Worm (Caenorhabditis elegans) whole organism, L4/young adult: ENCODE results near the gene arrd-17.

Experiments
- W03F9.2 ChIP-seq: fragments of 150-350 bp; optimal IDR thresholded peaks from 2 replicates; lab custom pipeline; 2014; ENCODE audit warnings: missing biosample characterization, missing genetic modification characterization
- dao-5 ChIP-seq: sonication (generic microtip); optimal IDR thresholded peaks from 2 replicates; lab custom pipeline; 2016; ENCODE audit warnings: missing genotype, missing genetic modification characterization, moderate library complexity, missing compliant biosample characterization
- him-1 ChIP-seq: sonication (generic microtip); optimal IDR thresholded peaks from 2 replicates; lab custom pipeline; 2016; ENCODE audit warnings: missing genotype, missing genetic modification reagents, missing genetic modification characterization, missing compliant biosample characterization

DNA sequence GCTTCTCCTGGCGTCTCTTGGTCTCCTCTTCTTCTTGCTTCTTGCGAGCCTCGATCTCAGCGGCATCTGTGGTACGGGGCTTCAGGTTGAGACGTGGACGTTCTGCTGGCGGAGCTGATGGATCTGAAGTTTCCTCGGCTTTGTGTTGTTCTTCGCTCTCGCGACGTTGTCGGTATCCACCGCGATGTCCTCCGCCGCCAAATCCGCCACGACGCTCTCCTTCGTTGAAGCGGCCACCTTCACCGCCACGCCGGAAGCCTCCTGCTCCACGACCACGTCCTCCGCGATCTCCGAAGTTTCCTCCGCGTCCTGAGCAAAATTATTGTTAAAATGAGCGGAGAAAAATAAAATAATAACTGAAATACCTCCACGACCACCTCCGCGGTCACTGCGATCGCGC lies 12.2 kb upstream of the arrd-17 start:
- TF ChIP-seq dao-5 (tag; lab: Kevin White, UChicago) (no peak), him-1 (no peak), W03F9.2 (tag; lab: Kevin White, UChicago) (no peak)
